Worm (Caenorhabditis elegans): ENCODE data around the gene T27A8.3.

Gene T27A8.3

ce11 chrX:16087842-16088241 lies 25.4 kb downstream of the T27A8.3 start:
- TF ChIP-seq lin-26 (GFP tag; IDR thresholded peaks at IDR 0.05) (no peak), nhr-80 (tag; optimal IDR thresholded peaks at IDR 0.05) (peak; percentile 13), B0035.1 (tag; optimal IDR thresholded peaks at IDR 0.05) (no peak)

DNA sequence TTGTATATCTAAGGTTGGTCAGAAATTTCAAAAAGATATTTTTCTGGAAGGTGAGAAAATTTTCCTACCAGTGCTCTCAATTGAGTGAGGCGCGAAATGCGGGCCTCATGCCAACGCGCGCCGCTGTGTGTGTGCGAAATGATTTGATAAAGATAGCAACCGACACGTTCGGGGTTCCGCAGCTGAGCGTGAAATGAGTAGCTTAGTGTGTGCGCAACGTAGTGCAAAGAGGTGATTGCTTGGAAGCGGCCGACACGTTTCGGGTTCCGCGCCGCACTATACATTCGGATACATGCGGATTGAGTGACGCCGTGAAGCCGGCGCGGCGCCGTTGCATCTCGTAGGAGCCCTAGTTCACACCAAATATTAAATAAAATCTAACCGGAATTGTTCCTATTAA lies 28.7 kb downstream of the T27A8.3 start:
- TF ChIP-seq snpc-4 (GFP tag; optimal IDR thresholded peaks at IDR 0.05) (no peak), snpc-4 (tag; optimal IDR thresholded peaks at IDR 0.05) (peak in 3 of 4 experiments; percentile 46 to 91 (median 89)), Y56A3A.18 (GFP tag; IDR thresholded peaks at IDR 0.05) (0 out of 2 replicates have a peak, but pooled peaks have one; percentile 33), snpc-3.4 (tag; optimal IDR thresholded peaks at IDR 0.05) (no peak), hmg-1.2 (GFP tag; IDR thresholded peaks at IDR 0.05) (peak; percentile 26; the same call in 1 of the 2 replicates), ZK185.1 (tag; optimal IDR thresholded peaks at IDR 0.05; ENCODE audit: poor library complexity, severe bottlenecking) (no peak)

DNA sequence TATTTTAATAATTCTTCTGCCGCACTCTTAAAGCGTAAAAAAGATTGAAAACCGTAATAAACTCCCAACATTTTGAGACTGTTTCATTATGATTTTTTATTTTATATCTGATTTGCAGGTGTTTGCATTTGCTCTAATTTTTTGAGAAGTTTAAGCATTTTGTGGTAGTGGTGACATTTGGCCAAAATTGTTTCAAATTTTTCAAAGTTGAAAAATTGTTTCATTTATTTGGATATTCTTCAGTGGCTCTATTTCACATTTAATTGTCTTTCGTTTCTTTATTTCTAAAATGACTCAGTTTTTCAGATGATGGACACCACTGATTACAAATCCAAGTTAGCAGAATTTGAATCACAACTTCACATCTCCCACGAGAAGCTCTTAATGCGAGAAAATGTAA lies 31.9 kb downstream of the T27A8.3 start, which contains the start of gene C30F2.5:
C30F2.5 (plus strand) TSS at position 301 of the 400 bp plus-strand sequence.
- TF ChIP-seq ztf-6 (GFP tag; IDR thresholded peaks at IDR 0.05) = no peak
- no peak for TF ChIP-seq sdz-38 (tag; optimal IDR thresholded peaks at IDR 0.05)
- TF ChIP-seq F55B11.4 (tag; optimal IDR thresholded peaks at IDR 0.05; ENCODE audit: borderline replicate concordance, insufficient read depth) = no peak
- no peak for TF ChIP-seq nhr-179 (tag; optimal IDR thresholded peaks at IDR 0.05)
- no peak for TF ChIP-seq egrh-3 (GFP tag; IDR thresholded peaks at IDR 0.05)
- TF ChIP-seq pbrm-1 (GFP tag; IDR thresholded peaks at IDR 0.05) = no peak
- TF ChIP-seq nhr-120 (GFP tag; IDR thresholded peaks at IDR 0.05) = no peak
- TF ChIP-seq atf-7 (tag; optimal IDR thresholded peaks at IDR 0.05) = no peak
- TF ChIP-seq D2030.7 (GFP tag; IDR thresholded peaks at IDR 0.05) = no peak
- TF ChIP-seq ztf-26 (tag; optimal IDR thresholded peaks at IDR 0.05) = no peak
- TF ChIP-seq ztf-3 (GFP tag; optimal IDR thresholded peaks at IDR 0.05) = no peak
- TF ChIP-seq efl-1 (GFP tag; optimal IDR thresholded peaks at IDR 0.05) = no peak
- no peak for TF ChIP-seq ceh-40 (GFP tag; IDR thresholded peaks at IDR 0.05)
- TF ChIP-seq rpc-1 (optimal IDR thresholded peaks at IDR 0.05) = no peak
- TF ChIP-seq rpc-1 (tag; optimal IDR thresholded peaks at IDR 0.05) = no peak
- no peak for TF ChIP-seq ztf-28 (GFP tag; IDR thresholded peaks at IDR 0.05)
- no peak for TF ChIP-seq snpc-3.4 (tag; optimal IDR thresholded peaks at IDR 0.05)
- TF ChIP-seq Y95B8A.8 (GFP tag; IDR thresholded peaks at IDR 0.05) = no peak
- TF ChIP-seq somi-1 (GFP tag; optimal IDR thresholded peaks at IDR 0.05) = no peak
- TF ChIP-seq tlf-1 (GFP tag; optimal IDR thresholded peaks at IDR 0.05) = no peak

DNA sequence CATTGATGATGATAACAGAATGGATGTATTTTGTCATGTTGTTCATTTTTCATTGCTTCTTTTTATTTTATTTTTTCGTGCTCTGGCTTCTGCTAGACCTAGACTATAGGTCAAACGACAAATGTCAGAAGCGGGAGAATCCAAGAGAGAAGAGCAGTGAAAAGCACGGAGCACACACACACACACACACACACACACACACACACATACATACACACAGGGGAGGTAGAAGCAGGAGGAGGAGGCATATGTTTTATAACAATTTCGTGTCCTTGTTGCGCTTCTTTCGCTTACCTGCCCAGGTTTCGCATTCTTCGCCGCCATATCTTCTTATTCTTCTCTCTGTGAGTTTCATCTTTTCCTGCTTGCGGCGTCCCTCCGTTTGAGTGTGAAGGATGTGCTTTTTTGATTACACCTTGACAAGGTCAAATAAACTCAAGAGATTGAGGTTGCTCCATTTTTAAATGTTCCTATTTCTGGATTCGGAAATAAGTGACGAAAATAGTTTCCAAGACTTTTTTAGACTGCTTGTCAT lies 35.7 kb downstream of the T27A8.3 start:
- TF ChIP-seq akir-1 (GFP tag; optimal IDR thresholded peaks at IDR 0.05) (no peak), mel-28 (tag; optimal IDR thresholded peaks at IDR 0.05; ENCODE audit: borderline replicate concordance) (no peak), fkh-3 (tag; optimal IDR thresholded peaks at IDR 0.05) (no peak), hmg-1.2 (GFP tag; IDR thresholded peaks at IDR 0.05) (no peak), zfh-2 (GFP tag; conservative IDR thresholded peaks at IDR 0.05) (no peak), K11D2.4 (GFP tag; IDR thresholded peaks at IDR 0.05) (no peak), ZK185.1 (tag; optimal IDR thresholded peaks at IDR 0.05; ENCODE audit: poor library complexity, severe bottlenecking) (no peak), Y67H2A.10 (GFP tag; conservative IDR thresholded peaks at IDR 0.05) (no peak)
